Worm (Caenorhabditis elegans): ENCODE results near the gene Y11D7A.3.

DNA sequence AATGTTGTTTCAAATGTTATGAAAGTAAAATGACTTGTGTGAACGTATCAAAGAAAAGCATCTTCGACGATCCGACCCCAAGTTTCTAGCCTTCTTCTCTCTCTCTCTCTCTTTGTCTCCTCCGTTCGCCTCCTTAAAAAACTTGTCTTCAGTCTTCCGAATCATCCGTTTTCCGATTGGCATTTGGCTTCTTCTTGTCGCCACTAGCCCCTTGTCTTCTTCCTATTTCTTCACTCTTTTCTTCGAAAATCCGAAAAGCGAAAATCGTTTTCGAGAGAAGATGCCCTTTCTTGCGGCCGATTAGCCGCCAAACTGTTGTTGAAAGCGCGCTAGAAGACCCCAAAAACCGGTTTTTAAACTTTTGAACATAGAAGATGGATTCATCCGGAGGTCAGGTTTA lies 25.7 kb downstream of the Y11D7A.3 start:
- TF ChIP-seq ztf-23 (GFP tag; IDR thresholded peaks at IDR 0.05) (no peak), ztf-29 (GFP tag; IDR thresholded peaks at IDR 0.05) (no peak), T22C8.4 (GFP tag; IDR thresholded peaks at IDR 0.05) (no peak), klf-2 (GFP tag; conservative IDR thresholded peaks at IDR 0.05) (no peak), med-1 (GFP tag; optimal IDR thresholded peaks at IDR 0.05; ENCODE audit: insufficient read depth) (no peak), flt-1 (GFP tag; IDR thresholded peaks at IDR 0.05) (no peak), ref-1 (GFP tag; conservative IDR thresholded peaks at IDR 0.05) (no peak), cog-1 (tag; optimal IDR thresholded peaks at IDR 0.05) (no peak)

Measured in whole organism, midembryonic.